Fruit fly (Drosophila melanogaster) whole organism, adult: ENCODE data around the gene rtet.

Experiments used
- CG11617 ChIP-seq: fragments of 200-800 bp; sonication (Bioruptor generic); optimal IDR thresholded peaks from 2 replicates; lab custom pipeline; 2017; ENCODE audit warnings: mild to moderate bottlenecking, missing biosample characterization, missing genetic modification reagents, missing genetic modification characterization
- CG12768 ChIP-seq: fragments of 200-800 bp; sonication (Bioruptor generic); optimal IDR thresholded peaks from 2 replicates; lab custom pipeline; 2017; ENCODE audit warnings: missing biosample characterization, missing genetic modification characterization, mild to moderate bottlenecking, moderate library complexity, missing genetic modification reagents
- CG14711 ChIP-seq: fragments of 200-800 bp; sonication (Bioruptor generic); optimal IDR thresholded peaks from 2 replicates; lab custom pipeline; 2018; ENCODE audit warnings: missing biosample characterization, mild to moderate bottlenecking, missing genetic modification characterization, moderate library complexity
- CG1620 ChIP-seq: fragments of 200-800 bp; sonication (Bioruptor generic); optimal IDR thresholded peaks from 2 replicates; lab custom pipeline; 2016; ENCODE audit warnings: missing biosample characterization, missing genetic modification characterization
- CG33017 ChIP-seq: fragments of 200-800 bp; sonication (Bioruptor generic); optimal IDR thresholded peaks from 2 replicates; lab custom pipeline; 2018; ENCODE audit warnings: missing biosample characterization, mild to moderate bottlenecking, missing genetic modification characterization, moderate library complexity
- CG5204 ChIP-seq: fragments of 200-800 bp; sonication (Bioruptor generic); optimal IDR thresholded peaks from 2 replicates; lab custom pipeline; 2016; ENCODE audit warnings: missing biosample characterization, missing genetic modification characterization
- CG7045 ChIP-seq: fragments of 200-800 bp; sonication (Bioruptor generic); optimal IDR thresholded peaks from 2 replicates; lab custom pipeline; 2017; ENCODE audit warnings: missing biosample characterization, mild to moderate bottlenecking, missing genetic modification characterization
- CG7101 ChIP-seq: fragments of 200-800 bp; sonication (Bioruptor generic); optimal IDR thresholded peaks from 2 replicates; lab custom pipeline; 2018; ENCODE audit warnings: missing biosample characterization, mild to moderate bottlenecking, missing genetic modification characterization, moderate library complexity
- Clk ChIP-seq: fragments of 200-800 bp; sonication (Bioruptor generic); optimal IDR thresholded peaks from 2 replicates; lab custom pipeline; 2017; ENCODE audit warnings: missing biosample characterization, missing genetic modification characterization
- Crg-1 ChIP-seq: fragments of 200-800 bp; sonication (Bioruptor generic); optimal IDR thresholded peaks from 2 replicates; lab custom pipeline; 2016; ENCODE audit warnings: missing biosample characterization, missing genetic modification characterization
- Hr96 ChIP-seq: fragments of 200-800 bp; sonication (Bioruptor generic); optimal IDR thresholded peaks from 2 replicates; lab custom pipeline; 2016; ENCODE audit warnings: missing biosample characterization, missing genetic modification characterization
- Mnt ChIP-seq: fragments of 200-800 bp; sonication (Bioruptor generic); optimal IDR thresholded peaks from 2 replicates; lab custom pipeline; 2016; ENCODE audit warnings: missing biosample characterization, mild to moderate bottlenecking, missing genetic modification characterization
- bab1 ChIP-seq: fragments of 200-800 bp; sonication (Bioruptor generic); optimal IDR thresholded peaks from 3 replicates; lab custom pipeline; 2019; ENCODE audit warnings: missing biosample characterization, mild to moderate bottlenecking, missing genetic modification characterization, moderate library complexity
- cic ChIP-seq: fragments of 200-800 bp; sonication (Bioruptor generic); optimal IDR thresholded peaks from 2 replicates; lab custom pipeline; 2017; ENCODE audit warnings: missing biosample characterization, mild to moderate bottlenecking, missing genetic modification characterization, moderate library complexity
- cnc ChIP-seq, 2 experiments: fragments of >200 bp; optimal IDR thresholded peaks; 2 replicates each; lab custom pipeline; 2017
- kay ChIP-seq: fragments of 200-800 bp; sonication (Bioruptor generic); peaks from one replicate; lab custom pipeline; 2016; ENCODE audit warnings: missing biosample characterization, missing genetic modification characterization, borderline replicate concordance
- ovo ChIP-seq: fragments of 200-800 bp; sonication (Bioruptor generic); optimal IDR thresholded peaks from 2 replicates; lab custom pipeline; 2016; ENCODE audit warnings: missing biosample characterization, missing genetic modification characterization
- pad ChIP-seq: fragments of 200-800 bp; sonication (Bioruptor generic); optimal IDR thresholded peaks from 3 replicates; lab custom pipeline; 2017; ENCODE audit warnings: missing biosample characterization, missing genetic modification characterization, mild to moderate bottlenecking, moderate library complexity, missing genetic modification reagents
- tj ChIP-seq: fragments of 200-800 bp; sonication (Bioruptor generic); optimal IDR thresholded peaks from 3 replicates; lab custom pipeline; 2017; ENCODE audit warnings: missing biosample characterization, mild to moderate bottlenecking, missing genetic modification characterization, moderate library complexity
- toe ChIP-seq: fragments of 200-800 bp; sonication (Bioruptor generic); optimal IDR thresholded peaks from 2 replicates; lab custom pipeline; 2016; ENCODE audit warnings: missing biosample characterization, missing genetic modification characterization

rtet gene

dm6 chr3R:21107907-21108591 is at the start of gene rtet, which contains the start of gene Sec15:
Gene rtet (plus strand): TSS chr3R:21108446.
Gene Sec15 (minus strand): TSS chr3R:21107972.
- TF ChIP-seq CG33017 (peak; percentile 21), Mnt (GFP tag; lab: Kevin White, UChicago) (peak; percentile 15), CG11617 (peak; percentile 81), CG1620 (GFP tag; lab: Kevin White, UChicago) (peak; percentile 61), Clk (GFP tag; lab: Kevin White, UChicago) (peak; percentile 36), cnc (optimal IDR thresholded peaks at IDR 0.05; lab: Kevin White, UChicago) (no peak), tj (GFP tag; lab: Kevin White, UChicago) (peak; percentile 54), Crg-1 (no peak), CG7101 (tag; lab: Kevin White, UChicago) (peak; percentile 37), Hr96 (no peak), CG7045 (peak; percentile 64), CG12768 (GFP tag; lab: Kevin White, UChicago) (peak; percentile 51), kay (GFP tag; lab: Kevin White, UChicago) (no peak), CG14711 (tag; lab: Kevin White, UChicago) (peak; percentile 40), bab1 (peak; percentile 95), toe (GFP tag; lab: Kevin White, UChicago) (no peak), ovo (GFP tag; lab: Kevin White, UChicago) (no peak), cic (peak; percentile 29), CG5204 (no peak), pad (peak; percentile 48)

dm6 chr3R:21059486-21060356 is 48.5 kb upstream of the rtet start:
- no peak for TF ChIP-seq cic
- no peak for TF ChIP-seq CG12768 (GFP tag; lab: Kevin White, UChicago)
- no peak for TF ChIP-seq pad
- TF ChIP-seq Mnt (GFP tag; lab: Kevin White, UChicago) = no peak
- no peak for TF ChIP-seq toe (GFP tag; lab: Kevin White, UChicago)
- TF ChIP-seq cnc (optimal IDR thresholded peaks at IDR 0.05; lab: Kevin White, UChicago) = no peak
- TF ChIP-seq tj (GFP tag; lab: Kevin White, UChicago) = no peak
- TF ChIP-seq CG14711 (tag; lab: Kevin White, UChicago) = no peak

- TF ChIP-seq Mnt (GFP tag; lab: Kevin White, UChicago) (peak; percentile 76), tj (GFP tag; lab: Kevin White, UChicago) (peak; percentile 59), CG12768 (GFP tag; lab: Kevin White, UChicago) (peak; percentile 19), CG7101 (tag; lab: Kevin White, UChicago) (peak; percentile 11), CG7045 (no peak), CG5204 (no peak), CG33017 (no peak), CG11617 (no peak), kay (GFP tag; lab: Kevin White, UChicago) (no peak), CG14711 (tag; lab: Kevin White, UChicago) (no peak), cic (peak; percentile 10), Hr96 (no peak), Clk (GFP tag; lab: Kevin White, UChicago) (no peak), Crg-1 (no peak), pad (peak; percentile 98), ovo (GFP tag; lab: Kevin White, UChicago) (peak; percentile 37)
These were observed 47.6 kb upstream of the rtet start, which contains the start of gene Mvl for dm6 chr3R:21060430-21061245. Gene Mvl (minus strand): TSS chr3R:21060800.

dm6 chr3R:21063433-21063832 is 44.8 kb upstream of the rtet start:
- TF ChIP-seq kay (GFP tag; lab: Kevin White, UChicago) = no peak
- TF ChIP-seq pad = no peak
- TF ChIP-seq CG5204 = no peak
- no peak for TF ChIP-seq CG11617
- TF ChIP-seq CG33017 = no peak
- TF ChIP-seq CG12768 (GFP tag; lab: Kevin White, UChicago) = no peak
- no peak for TF ChIP-seq cnc (optimal IDR thresholded peaks at IDR 0.05; lab: Kevin White, UChicago)
- no peak for TF ChIP-seq toe (GFP tag; lab: Kevin White, UChicago)
- no peak for TF ChIP-seq CG1620 (GFP tag; lab: Kevin White, UChicago)
- TF ChIP-seq CG14711 (tag; lab: Kevin White, UChicago) = no peak
- no peak for TF ChIP-seq bab1
- no peak for TF ChIP-seq Crg-1
- no peak for TF ChIP-seq Hr96
- no peak for TF ChIP-seq cic
- no peak for TF ChIP-seq Clk (GFP tag; lab: Kevin White, UChicago)
- no peak for TF ChIP-seq Mnt (GFP tag; lab: Kevin White, UChicago)
- TF ChIP-seq CG7045 = no peak
- TF ChIP-seq ovo (GFP tag; lab: Kevin White, UChicago) = no peak
- TF ChIP-seq CG7101 (tag; lab: Kevin White, UChicago) = no peak
- TF ChIP-seq tj (GFP tag; lab: Kevin White, UChicago) = no peak
